Fruit fly (Drosophila melanogaster) S2 (cell line): Measurements from ENCODE around the gene Spec2.
A peak's percentile ranks its signal among the peaks of the same experiment; 100 is the strongest.

ENCODE experiments used
- CG8478 ChIP-seq: fragments of >200 bp; optimal IDR thresholded peaks from 2 replicates; lab custom pipeline; 2018
- CTCF ChIP-seq, 2 experiments: fragments of >200 bp; optimal IDR thresholded peaks; 2 replicates each; lab custom pipeline; 2018

Spec2 gene

dm6 chr3R:5620387-5620956 lies 3.5 kb downstream of the Spec2 start:
- TF ChIP-seq CTCF (optimal IDR thresholded peaks at IDR 0.05; lab: Kevin White, UChicago) (no peak), CG8478 (lab: Kevin White, UChicago) (no peak)

- TF ChIP-seq CG8478 (lab: Kevin White, UChicago) (no peak), CTCF (optimal IDR thresholded peaks at IDR 0.05; lab: Kevin White, UChicago) (no peak)
These were observed 5.9 kb downstream of the Spec2 start for dm6 chr3R:5617923-5618623.

dm6 chr3R:5615484-5615883 lies 8.4 kb downstream of the Spec2 start:
- TF ChIP-seq CG8478 (lab: Kevin White, UChicago) (no peak), CTCF (optimal IDR thresholded peaks at IDR 0.05; lab: Kevin White, UChicago) (no peak)

- TF ChIP-seq CTCF (optimal IDR thresholded peaks at IDR 0.05; lab: Kevin White, UChicago) (no peak), CG8478 (lab: Kevin White, UChicago) (no peak)
These were observed 10.8 kb downstream of the Spec2 start, which contains the start of gene Atu for dm6 chr3R:5613114-5613443. Gene Atu, plus strand, starts transcription at chr3R:5613358.

- TF ChIP-seq CTCF (optimal IDR thresholded peaks at IDR 0.05; lab: Kevin White, UChicago) (no peak), CG8478 (lab: Kevin White, UChicago) (no peak)
These were observed 11.4 kb downstream of the Spec2 start, which contains the start of gene Rga for dm6 chr3R:5612372-5613113. Gene Rga, minus strand, starts transcription at chr3R:5613112.

dm6 chr3R:5611733-5612132 lies 12.2 kb downstream of the Spec2 start:
- TF ChIP-seq CG8478 (lab: Kevin White, UChicago): no peak
- TF ChIP-seq CTCF (optimal IDR thresholded peaks at IDR 0.05; lab: Kevin White, UChicago): peak in 1 of 2 experiments; percentile 42

dm6 chr3R:5611167-5611566 lies 12.8 kb downstream of the Spec2 start:
- no peak for TF ChIP-seq CTCF (optimal IDR thresholded peaks at IDR 0.05; lab: Kevin White, UChicago)
- no peak for TF ChIP-seq CG8478 (lab: Kevin White, UChicago)

dm6 chr3R:5610656-5611055 lies 13.3 kb downstream of the Spec2 start:
- TF ChIP-seq CG8478 (lab: Kevin White, UChicago) (no peak), CTCF (optimal IDR thresholded peaks at IDR 0.05; lab: Kevin White, UChicago) (no peak)

dm6 chr3R:5608422-5608821 lies 15.5 kb downstream of the Spec2 start:
- TF ChIP-seq CTCF (optimal IDR thresholded peaks at IDR 0.05; lab: Kevin White, UChicago) (no peak), CG8478 (lab: Kevin White, UChicago) (no peak)

dm6 chr3R:5606477-5606876 lies 17.4 kb downstream of the Spec2 start, which contains the start of gene asl:
Gene asl, minus strand, starts transcription at chr3R:5606543.
- TF ChIP-seq CG8478 (lab: Kevin White, UChicago) (no peak), CTCF (optimal IDR thresholded peaks at IDR 0.05; lab: Kevin White, UChicago) (peak; percentile 84 to 87)

dm6 chr3R:5601044-5601523 lies 22.8 kb downstream of the Spec2 start, which contains the start of the genes kra and SecS:
Gene kra, minus strand, starts transcription at chr3R:5601136.
Gene SecS, plus strand, starts transcription at chr3R:5601433.
- TF ChIP-seq CTCF (optimal IDR thresholded peaks at IDR 0.05; lab: Kevin White, UChicago): peak; percentile 23 to 48
- TF ChIP-seq CG8478 (lab: Kevin White, UChicago): no peak

- no peak for TF ChIP-seq CG8478 (lab: Kevin White, UChicago)
- TF ChIP-seq CTCF (optimal IDR thresholded peaks at IDR 0.05; lab: Kevin White, UChicago): no peak
These were observed 23.4 kb downstream of the Spec2 start for dm6 chr3R:5600361-5601043.

- no peak for TF ChIP-seq CTCF (optimal IDR thresholded peaks at IDR 0.05; lab: Kevin White, UChicago)
- no peak for TF ChIP-seq CG8478 (lab: Kevin White, UChicago)
These were observed 24.2 kb downstream of the Spec2 start for dm6 chr3R:5599521-5600360.
